Fruit fly (Drosophila melanogaster) S2 (cell line): ENCODE results near the gene Wdr59.

Experiments used
- CG8478 ChIP-seq: fragments of >200 bp; optimal IDR thresholded peaks from 2 replicates; lab custom pipeline; 2018
- CTCF ChIP-seq, 2 experiments: fragments of >200 bp; optimal IDR thresholded peaks; 2 replicates each; lab custom pipeline; 2018

- no peak for TF ChIP-seq CG8478 (lab: Kevin White, UChicago)
- no peak for TF ChIP-seq CTCF (optimal IDR thresholded peaks at IDR 0.05; lab: Kevin White, UChicago)
These were observed 45.8 kb upstream of the Wdr59 start for dm6 chr2L:11045467-11045914.
